Worm (Caenorhabditis elegans) whole organism, L2 larva: ENCODE results near the gene irld-26.

ENCODE experiments used
- F13H6.1 ChIP-seq: sonication (generic microtip); optimal IDR thresholded peaks from 2 replicates; lab custom pipeline; 2016; ENCODE audit warnings: missing genetic modification characterization, missing compliant biosample characterization
- ama-1 ChIP-seq: fragments of 150-350 bp; optimal IDR thresholded peaks from 2 replicates; lab custom pipeline; 2018; ENCODE audit warnings: inconsistent platforms
- ceh-82 ChIP-seq: fragments of 150-350 bp; optimal IDR thresholded peaks from 2 replicates; lab custom pipeline; 2014; ENCODE audit warnings: missing biosample characterization, missing genetic modification characterization
- dmd-4 ChIP-seq: sonication (generic microtip); optimal IDR thresholded peaks from 2 replicates; lab custom pipeline; 2017; ENCODE audit warnings: missing biosample characterization, missing genetic modification characterization
- egl-27 ChIP-seq: sonication (generic microtip); optimal IDR thresholded peaks from 3 replicates; lab custom pipeline; 2017; ENCODE audit warnings: missing biosample characterization, missing genetic modification reagents, missing genetic modification characterization
- elt-3 ChIP-seq: sonication (generic microtip); optimal IDR thresholded peaks from 2 replicates; lab custom pipeline; 2017; ENCODE audit warnings: missing biosample characterization, missing genetic modification characterization
- lsy-2 ChIP-seq, 2 experiments: fragments of 150-350 bp in 1 of 2; sonication (generic microtip) in 1 of 2; optimal IDR thresholded peaks; 2 replicates each; lab custom pipeline; 2014 to 2017; ENCODE audit warnings: missing biosample characterization in 2 of 2, missing genetic modification characterization in 2 of 2
- nhr-237 ChIP-seq: fragments of 150-350 bp; optimal IDR thresholded peaks from 2 replicates; lab custom pipeline; 2014; ENCODE audit warnings: missing biosample characterization, missing genetic modification characterization
- unc-55 ChIP-seq: fragments of 150-350 bp; sonication (generic microtip); optimal IDR thresholded peaks from 3 replicates; lab custom pipeline; 2014; ENCODE audit warnings: missing biosample characterization, missing genetic modification reagents, missing genetic modification characterization
- unc-62 ChIP-seq: fragments of 150-350 bp; optimal IDR thresholded peaks from 2 replicates; lab custom pipeline; 2014; ENCODE audit warnings: missing biosample characterization, missing genetic modification reagents, missing genetic modification characterization
- ztf-11 ChIP-seq: sonication (generic microtip); optimal IDR thresholded peaks from 2 replicates; lab custom pipeline; 2017; ENCODE audit warnings: missing biosample characterization, missing genetic modification characterization

DNA sequence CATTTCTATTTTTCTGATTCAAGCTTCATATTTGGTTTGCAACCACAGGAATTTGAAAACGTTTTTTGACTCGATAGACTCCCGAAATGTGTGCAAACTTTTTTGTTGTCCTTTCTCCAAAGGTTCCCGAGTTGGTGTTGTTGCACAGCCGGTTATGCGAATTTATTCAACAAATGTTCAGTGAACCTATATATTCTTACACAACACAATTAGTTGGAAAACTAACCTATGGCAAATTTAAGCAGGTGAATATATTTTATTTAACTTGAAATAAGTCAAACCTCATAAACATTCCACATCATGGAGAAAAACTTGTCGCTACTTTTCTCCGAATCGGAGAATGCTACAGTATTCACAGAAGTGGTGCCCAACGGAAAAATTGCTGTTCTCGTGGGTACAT lies 21.6 kb upstream of the irld-26 start, which contains the start of gene srz-14:
- no peak for TF ChIP-seq dmd-4 (tag; lab: Kevin White, UChicago)
- no peak for TF ChIP-seq ama-1 (lab: Kevin White, UChicago)
- TF ChIP-seq elt-3 (tag; lab: Kevin White, UChicago): no peak
- TF ChIP-seq lsy-2 (tag; optimal IDR thresholded peaks at IDR 0.05; lab: Kevin White, UChicago): no peak
- TF ChIP-seq ceh-82 (tag; lab: Kevin White, UChicago): no peak
- TF ChIP-seq ztf-11 (tag; lab: Kevin White, UChicago): no peak
- no peak for TF ChIP-seq egl-27 (tag; lab: Kevin White, UChicago)
- no peak for TF ChIP-seq unc-62 (GFP tag; lab: Kevin White, UChicago)
- no peak for TF ChIP-seq F13H6.1 (tag; lab: Kevin White, UChicago)
- TF ChIP-seq unc-55 (GFP tag; lab: Kevin White, UChicago): no peak
- TF ChIP-seq nhr-237 (tag; lab: Kevin White, UChicago): no peak
